Worm (Caenorhabditis elegans): ENCODE measurements around the gene grsp-1.

ce11 chrV:19609194-19609593 is at the start of gene grsp-1:
- TF ChIP-seq nhr-179 (tag; optimal IDR thresholded peaks at IDR 0.05), result no peak
- no peak for TF ChIP-seq efl-1 (GFP tag; optimal IDR thresholded peaks at IDR 0.05)
- TF ChIP-seq dpl-1 (GFP tag; optimal IDR thresholded peaks at IDR 0.05), result no peak
